Worm (Caenorhabditis elegans): ENCODE results near the gene nhr-27.

nhr-27 gene

DNA sequence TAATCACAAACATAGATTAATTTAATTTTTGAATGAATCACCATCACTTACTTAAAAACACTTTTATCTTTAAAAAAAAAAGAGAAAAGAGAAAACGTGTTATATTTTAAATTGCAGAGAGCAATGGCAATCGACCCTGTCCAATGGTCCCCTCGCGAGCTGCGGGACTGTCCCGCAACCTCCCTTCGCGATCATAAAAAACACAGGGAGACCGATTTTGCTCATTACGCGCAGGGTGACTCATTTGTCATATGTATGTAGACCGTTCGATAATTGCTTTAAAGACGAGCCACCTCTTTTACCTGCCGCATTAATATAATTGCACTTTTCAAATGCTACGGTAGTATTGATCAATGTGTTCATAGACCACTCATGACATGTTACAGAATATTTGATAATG, 78.0 kb downstream of the nhr-27 start:
- TF ChIP-seq attf-5 (GFP tag; optimal IDR thresholded peaks at IDR 0.05): no peak
- TF ChIP-seq hlh-12 (tag; optimal IDR thresholded peaks at IDR 0.05): no peak
- no peak for TF ChIP-seq efl-1 (GFP tag; optimal IDR thresholded peaks at IDR 0.05)
- no peak for TF ChIP-seq hsf-1 (GFP tag; IDR thresholded peaks at IDR 0.05)
- TF ChIP-seq bed-1 (GFP tag; IDR thresholded peaks at IDR 0.05): no peak
- TF ChIP-seq zfh-2 (GFP tag; conservative IDR thresholded peaks at IDR 0.05): no peak
- TF ChIP-seq lin-35 (GFP tag; optimal IDR thresholded peaks at IDR 0.05): no peak
- no peak for TF ChIP-seq Y79H2A.3 (GFP tag; conservative IDR thresholded peaks at IDR 0.05)
- no peak for TF ChIP-seq nfya-2 (GFP tag; IDR thresholded peaks at IDR 0.05)
- TF ChIP-seq xnd-1 (tag; optimal IDR thresholded peaks at IDR 0.05): no peak
- TF ChIP-seq ceh-79 (tag; optimal IDR thresholded peaks at IDR 0.05): no peak
- TF ChIP-seq B0019.2 (GFP tag; conservative IDR thresholded peaks at IDR 0.05): no peak
- TF ChIP-seq repo-1 (tag; optimal IDR thresholded peaks at IDR 0.05): no peak
- TF ChIP-seq ceh-100 (GFP tag; IDR thresholded peaks at IDR 0.05): no peak
- no peak for TF ChIP-seq ztf-3 (GFP tag; optimal IDR thresholded peaks at IDR 0.05)
- TF ChIP-seq madf-3 (GFP tag; IDR thresholded peaks at IDR 0.05): no peak
- no peak for TF ChIP-seq cebp-1 (GFP tag; IDR thresholded peaks at IDR 0.05)
- TF ChIP-seq cebp-1 (tag; optimal IDR thresholded peaks at IDR 0.05): no peak
- TF ChIP-seq ekl-4 (GFP tag; IDR thresholded peaks at IDR 0.05): no peak

DNA sequence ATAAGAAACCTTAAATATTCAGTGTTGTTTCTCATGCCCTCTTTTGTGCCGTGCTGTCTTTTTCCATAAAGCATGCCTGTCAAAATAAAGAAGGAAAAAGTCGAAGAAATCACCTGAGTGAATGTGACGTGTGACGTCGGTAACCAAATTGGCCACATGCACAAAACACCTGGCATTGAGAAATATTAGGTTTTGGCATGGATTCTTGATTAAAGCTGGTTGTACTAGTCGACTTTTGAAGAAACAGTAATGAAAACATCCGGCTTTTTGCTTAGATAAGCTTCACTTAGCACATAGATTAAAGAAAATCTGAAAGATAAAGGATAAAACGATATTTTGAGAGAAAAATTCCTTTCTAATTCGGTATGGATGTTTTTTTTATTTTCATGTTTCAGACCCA, 82.0 kb downstream of the nhr-27 start:
- TF ChIP-seq T07F8.4 (tag; optimal IDR thresholded peaks at IDR 0.05) (no peak), lir-1 (GFP tag; conservative IDR thresholded peaks at IDR 0.05) (no peak), nhr-80 (tag; optimal IDR thresholded peaks at IDR 0.05) (no peak), repo-1 (tag; optimal IDR thresholded peaks at IDR 0.05) (no peak), zfh-2 (GFP tag; conservative IDR thresholded peaks at IDR 0.05) (no peak), pha-4 (tag; optimal IDR thresholded peaks at IDR 0.05) (no peak), Y79H2A.3 (GFP tag; conservative IDR thresholded peaks at IDR 0.05) (no peak), unc-62 (GFP tag; optimal IDR thresholded peaks at IDR 0.05) (no peak), mel-28 (tag; optimal IDR thresholded peaks at IDR 0.05; ENCODE audit: borderline replicate concordance) (no peak), mxl-1 (tag; optimal IDR thresholded peaks at IDR 0.05) (no peak), ama-1 (optimal IDR thresholded peaks at IDR 0.05) (no peak), ama-1 (GFP tag; optimal IDR thresholded peaks at IDR 0.05) (no peak), nhr-179 (tag; optimal IDR thresholded peaks at IDR 0.05) (no peak), dox-1 (GFP tag; IDR thresholded peaks at IDR 0.05) (no peak), rcor-1 (GFP tag; IDR thresholded peaks at IDR 0.05) (no peak), snpc-1.3 (tag; optimal IDR thresholded peaks at IDR 0.05; ENCODE audit: insufficient read depth) (no peak)

DNA sequence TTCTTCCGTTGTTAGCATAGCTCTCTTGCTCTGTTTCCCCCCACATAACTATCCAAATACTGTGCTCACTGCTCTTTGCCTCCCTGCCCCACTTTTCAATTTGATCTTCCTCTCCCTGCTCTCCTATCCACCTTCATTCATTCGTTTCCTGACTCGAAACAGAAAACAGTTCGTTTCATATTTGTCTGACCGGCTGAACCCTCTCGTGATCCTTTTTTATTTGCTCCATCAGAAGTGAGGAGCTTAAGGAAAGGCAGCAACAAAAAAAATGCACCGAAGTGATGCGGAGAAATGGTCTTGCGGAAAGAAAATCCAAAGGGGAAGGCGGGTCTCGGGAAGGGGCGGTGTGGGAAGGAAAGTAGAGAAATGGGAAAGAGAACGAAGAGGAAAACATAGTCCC, 86.7 kb downstream of the nhr-27 start:
- no peak for TF ChIP-seq rec-8 (tag; optimal IDR thresholded peaks at IDR 0.05)
- TF ChIP-seq lir-1 (GFP tag; conservative IDR thresholded peaks at IDR 0.05): no peak

DNA sequence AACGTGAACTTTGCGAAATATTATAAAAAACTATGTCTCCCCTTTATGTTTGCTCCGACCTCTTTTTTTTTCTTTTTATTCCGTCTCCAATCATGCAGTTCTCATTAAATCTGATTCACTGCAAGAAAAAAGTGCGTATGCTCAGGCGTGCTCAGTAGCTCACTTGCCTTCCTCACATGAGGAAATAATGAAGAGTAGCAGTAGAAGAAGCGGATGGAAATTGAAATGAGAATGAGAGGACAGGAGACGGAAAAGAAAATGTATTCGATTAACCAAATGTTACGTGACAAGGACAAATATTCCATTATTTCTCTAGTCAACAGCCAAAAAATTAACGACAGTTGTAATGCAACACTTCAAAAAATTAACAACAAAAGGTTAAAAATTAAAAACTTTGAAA, 95.1 kb downstream of the nhr-27 start:
- TF ChIP-seq dpl-1 (GFP tag; optimal IDR thresholded peaks at IDR 0.05): no peak
- TF ChIP-seq nhr-120 (GFP tag; IDR thresholded peaks at IDR 0.05): no peak
- no peak for TF ChIP-seq K11D2.4 (GFP tag; IDR thresholded peaks at IDR 0.05)
- TF ChIP-seq bed-1 (GFP tag; IDR thresholded peaks at IDR 0.05): no peak
- no peak for TF ChIP-seq Y95B8A.8 (GFP tag; IDR thresholded peaks at IDR 0.05)
- no peak for TF ChIP-seq him-1 (tag; optimal IDR thresholded peaks at IDR 0.05)
- no peak for TF ChIP-seq xnd-1 (tag; optimal IDR thresholded peaks at IDR 0.05)
- no peak for TF ChIP-seq hlh-12 (tag; optimal IDR thresholded peaks at IDR 0.05)
- TF ChIP-seq madf-8 (GFP tag; conservative IDR thresholded peaks at IDR 0.05): no peak
- no peak for TF ChIP-seq D2030.7 (GFP tag; IDR thresholded peaks at IDR 0.05)
- TF ChIP-seq let-607 (tag; optimal IDR thresholded peaks at IDR 0.05): no peak
- TF ChIP-seq zim-3 (tag; optimal IDR thresholded peaks at IDR 0.05): no peak
- no peak for TF ChIP-seq unc-62 (GFP tag; optimal IDR thresholded peaks at IDR 0.05)
- no peak for TF ChIP-seq tbx-9 (tag; optimal IDR thresholded peaks at IDR 0.05; ENCODE audit: borderline replicate concordance)
- no peak for TF ChIP-seq Y56A3A.18 (GFP tag; IDR thresholded peaks at IDR 0.05)
- no peak for TF ChIP-seq F55B11.4 (tag; optimal IDR thresholded peaks at IDR 0.05; ENCODE audit: borderline replicate concordance, insufficient read depth)
- no peak for TF ChIP-seq F33H1.4 (GFP tag; IDR thresholded peaks at IDR 0.05)

Measured in whole organism, young adult.